Worm (Caenorhabditis elegans) whole organism, L3 larva: ENCODE data around the gene F10B5.3.
A peak's percentile ranks its signal among the peaks of the same experiment; 100 is the strongest.

Experiments
- R02D3.7 ChIP-seq: fragments of 150-350 bp; optimal IDR thresholded peaks from 2 replicates; lab custom pipeline; 2014; ENCODE audit warnings: missing biosample characterization, missing genetic modification characterization
- ama-1 ChIP-seq: fragments of 150-350 bp; optimal IDR thresholded peaks from 2 replicates; lab custom pipeline; 2018
- ceh-16 ChIP-seq: sonication (generic microtip); optimal IDR thresholded peaks from 2 replicates; lab custom pipeline; 2017; ENCODE audit warnings: missing biosample characterization, missing genetic modification characterization
- ceh-28 ChIP-seq: fragments of 150-350 bp; optimal IDR thresholded peaks from 2 replicates; lab custom pipeline; 2014; ENCODE audit warnings: missing biosample characterization, missing genetic modification reagents, missing genetic modification characterization
- ceh-9 ChIP-seq: sonication (generic microtip); optimal IDR thresholded peaks from 2 replicates; lab custom pipeline; 2018; ENCODE audit warnings: missing biosample characterization, missing genetic modification characterization
- daf-12 ChIP-seq: fragments of 150-350 bp; optimal IDR thresholded peaks from 2 replicates; lab custom pipeline; 2014; ENCODE audit warnings: missing biosample characterization, missing genetic modification reagents, missing genetic modification characterization
- egl-27 ChIP-seq: sonication (generic microtip); optimal IDR thresholded peaks from 4 replicates; lab custom pipeline; 2017; ENCODE audit warnings: missing biosample characterization, missing genetic modification reagents, missing genetic modification characterization
- egl-5 ChIP-seq: fragments of 150-350 bp; optimal IDR thresholded peaks from 2 replicates; lab custom pipeline; 2017; ENCODE audit warnings: missing biosample characterization, missing genetic modification reagents, missing genetic modification characterization, inconsistent platforms
- elt-1 ChIP-seq: fragments of 150-350 bp; optimal IDR thresholded peaks from 2 replicates; lab custom pipeline; 2014; ENCODE audit warnings: missing biosample characterization, missing genetic modification characterization
- elt-2 ChIP-seq: sonication (generic microtip); optimal IDR thresholded peaks from 2 replicates; lab custom pipeline; 2016; ENCODE audit warnings: missing genetic modification reagents, mild to moderate bottlenecking, missing genetic modification characterization, missing compliant biosample characterization
- elt-3 ChIP-seq, 3 experiments: fragments of 150-350 bp in 1 of 3; sonication (generic microtip) in 2 of 3; optimal IDR thresholded peaks; 2 replicates in 2 of 3; 4 replicates in 1 of 3; lab custom pipeline; 2014 to 2017; ENCODE audit warnings: missing biosample characterization in 3 of 3, missing genetic modification characterization in 3 of 3
- fkh-10 ChIP-seq: sonication (generic microtip); optimal IDR thresholded peaks from 2 replicates; lab custom pipeline; 2017; ENCODE audit warnings: missing biosample characterization, missing genetic modification reagents, missing genetic modification characterization
- fos-1 ChIP-seq: fragments of 150-350 bp; optimal IDR thresholded peaks from 2 replicates; lab custom pipeline; 2014; ENCODE audit warnings: missing biosample characterization, missing genetic modification characterization
- hmg-11 ChIP-seq: sonication (generic microtip); optimal IDR thresholded peaks from 2 replicates; lab custom pipeline; 2016; ENCODE audit warnings: missing genetic modification characterization, missing compliant biosample characterization
- jun-1 ChIP-seq: fragments of 150-350 bp; optimal IDR thresholded peaks from 2 replicates; lab custom pipeline; 2014; ENCODE audit warnings: missing biosample characterization, missing genetic modification reagents, missing genetic modification characterization
- lin-15B ChIP-seq: fragments of 150-350 bp; optimal IDR thresholded peaks from 2 replicates; lab custom pipeline; 2014; ENCODE audit warnings: missing biosample characterization, missing genetic modification characterization
- lin-39 ChIP-seq: fragments of 150-350 bp; optimal IDR thresholded peaks from 2 replicates; lab custom pipeline; 2018; ENCODE audit warnings: missing biosample characterization, missing genetic modification reagents, missing genetic modification characterization
- lsy-12 ChIP-seq: sonication (generic microtip); optimal IDR thresholded peaks from 2 replicates; lab custom pipeline; 2016; ENCODE audit warnings: mild to moderate bottlenecking, missing genetic modification characterization, missing compliant biosample characterization
- mdl-1 ChIP-seq: fragments of 150-350 bp; optimal IDR thresholded peaks from 2 replicates; lab custom pipeline; 2014; ENCODE audit warnings: missing biosample characterization, missing genetic modification characterization
- mml-1 ChIP-seq: fragments of 150-350 bp; sonication (generic microtip); optimal IDR thresholded peaks from 3 replicates; lab custom pipeline; 2014; ENCODE audit warnings: missing biosample characterization, missing genetic modification characterization
- nfya-1 ChIP-seq: sonication (generic microtip); optimal IDR thresholded peaks from 2 replicates; lab custom pipeline; 2017; ENCODE audit warnings: missing genetic modification characterization, mild to moderate bottlenecking, missing compliant biosample characterization, antibody characterized with exemption, moderate library complexity; ENCODE audit not compliant: insufficient read depth
- nhr-11 ChIP-seq: fragments of 150-350 bp; optimal IDR thresholded peaks from 2 replicates; lab custom pipeline; 2014; ENCODE audit warnings: missing biosample characterization, missing genetic modification characterization
- nhr-23 ChIP-seq: fragments of 150-350 bp; optimal IDR thresholded peaks from 2 replicates; lab custom pipeline; 2014; ENCODE audit warnings: missing biosample characterization, missing genetic modification reagents, missing genetic modification characterization
- nhr-237 ChIP-seq: fragments of 150-350 bp; optimal IDR thresholded peaks from 2 replicates; lab custom pipeline; 2014; ENCODE audit warnings: missing biosample characterization, missing genetic modification characterization
- nhr-25 ChIP-seq: sonication (generic microtip); optimal IDR thresholded peaks from 2 replicates; lab custom pipeline; 2017; ENCODE audit warnings: missing biosample characterization, missing genetic modification characterization
- nhr-43 ChIP-seq: sonication (generic microtip); optimal IDR thresholded peaks from 2 replicates; lab custom pipeline; 2016; ENCODE audit warnings: mild to moderate bottlenecking, missing genetic modification characterization, missing compliant biosample characterization; ENCODE audit not compliant: poor library complexity, severe bottlenecking
- nhr-67 ChIP-seq: fragments of 150-350 bp; optimal IDR thresholded peaks from 2 replicates; lab custom pipeline; 2014; ENCODE audit warnings: missing biosample characterization, missing genetic modification characterization
- pha-4 ChIP-seq: fragments of 150-350 bp; optimal IDR thresholded peaks from 2 replicates; lab custom pipeline; 2014; ENCODE audit warnings: missing biosample characterization, missing genetic modification reagents, missing genetic modification characterization
- pqm-1 ChIP-seq: fragments of 150-350 bp; optimal IDR thresholded peaks from 2 replicates; lab custom pipeline; 2017; ENCODE audit warnings: missing biosample characterization, missing genetic modification characterization, inconsistent platforms
- sea-2 ChIP-seq: fragments of 150-350 bp; sonication (generic microtip); optimal IDR thresholded peaks from 4 replicates; lab custom pipeline; 2014; ENCODE audit warnings: missing biosample characterization, missing genetic modification reagents, missing genetic modification characterization
- skn-1 ChIP-seq: fragments of 150-350 bp; optimal IDR thresholded peaks from 2 replicates; lab custom pipeline; 2014; ENCODE audit warnings: missing biosample characterization, missing genetic modification characterization
- snpc-4 ChIP-seq: fragments of 150-350 bp; optimal IDR thresholded peaks from 2 replicates; lab custom pipeline; 2014; ENCODE audit warnings: missing biosample characterization, missing genetic modification characterization
- tbx-2 ChIP-seq: sonication (generic microtip); optimal IDR thresholded peaks from 2 replicates; lab custom pipeline; 2016; ENCODE audit warnings: mild to moderate bottlenecking, missing genetic modification characterization, missing compliant biosample characterization
- unc-39 ChIP-seq: sonication (generic microtip); optimal IDR thresholded peaks from 4 replicates; lab custom pipeline; 2017; ENCODE audit warnings: missing biosample characterization, missing genetic modification characterization
- ztf-11 ChIP-seq: fragments of 150-350 bp; optimal IDR thresholded peaks from 2 replicates; lab custom pipeline; 2014; ENCODE audit warnings: missing biosample characterization, missing genetic modification characterization

F10B5.3 gene

DNA sequence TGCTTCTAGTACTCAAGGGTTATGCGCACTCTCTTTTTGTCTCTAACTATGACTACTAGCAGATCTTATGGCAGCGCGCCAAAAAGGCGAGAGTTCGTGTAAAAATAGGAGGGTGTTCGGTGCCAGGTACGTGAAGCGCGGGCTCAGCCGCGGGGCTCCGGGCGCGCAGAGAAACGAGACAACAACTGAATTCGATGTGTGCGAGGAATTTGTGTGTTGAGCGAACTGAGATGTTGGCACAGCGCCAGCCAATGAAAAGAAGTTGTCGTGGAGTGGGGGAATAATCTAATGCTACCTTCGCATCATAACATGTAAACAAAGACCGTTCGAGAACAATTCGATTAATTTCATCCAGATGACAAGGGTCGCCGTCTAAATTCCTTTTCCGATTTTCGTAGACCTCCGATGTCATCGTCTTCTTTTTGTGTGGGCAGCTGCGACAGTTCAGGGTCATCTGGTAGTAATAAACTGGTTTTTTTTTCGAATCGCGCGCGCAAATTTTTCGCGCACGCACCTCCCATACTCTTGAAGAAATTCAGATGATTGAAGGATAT is 18.3 kb downstream of the F10B5.3 start:
- TF ChIP-seq nhr-23 (tag; lab: Kevin White, UChicago) (peak; percentile 45), ama-1 (lab: Kevin White, UChicago) (peak; percentile 23), pha-4 (tag; lab: Kevin White, UChicago) (peak; percentile 62), nfya-1 (peak; percentile 88), nhr-67 (tag; lab: Kevin White, UChicago) (no peak), egl-27 (tag; lab: Kevin White, UChicago) (no peak), R02D3.7 (tag; lab: Kevin White, UChicago) (peak; percentile 31), tbx-2 (tag; lab: Kevin White, UChicago) (peak; percentile 53), nhr-25 (peak; percentile 93), lsy-12 (tag; lab: Kevin White, UChicago) (peak; percentile 38), elt-1 (tag; lab: Kevin White, UChicago) (no peak), lin-39 (tag; lab: Kevin White, UChicago) (peak; percentile 93), egl-5 (tag; lab: Kevin White, UChicago) (peak; percentile 60), ztf-11 (tag; lab: Kevin White, UChicago) (no peak), fkh-10 (GFP tag; lab: Kevin White, UChicago) (peak; percentile 47), mml-1 (no peak), ceh-28 (tag; lab: Kevin White, UChicago) (peak; percentile 55), lin-15B (tag; lab: Kevin White, UChicago) (peak; percentile 8), hmg-11 (peak; percentile 79), elt-3 (tag; optimal IDR thresholded peaks at IDR 0.05; lab: Kevin White, UChicago) (peak in 1 of 3 experiments; percentile 23), jun-1 (tag; lab: Kevin White, UChicago) (peak; percentile 5), nhr-43 (tag; lab: Kevin White, UChicago) (peak; percentile 24), ceh-16 (no peak), sea-2 (GFP tag; lab: Kevin White, UChicago) (no peak), nhr-11 (tag; lab: Kevin White, UChicago) (peak; percentile 19), snpc-4 (tag; lab: Kevin White, UChicago) (peak; percentile 21)

DNA sequence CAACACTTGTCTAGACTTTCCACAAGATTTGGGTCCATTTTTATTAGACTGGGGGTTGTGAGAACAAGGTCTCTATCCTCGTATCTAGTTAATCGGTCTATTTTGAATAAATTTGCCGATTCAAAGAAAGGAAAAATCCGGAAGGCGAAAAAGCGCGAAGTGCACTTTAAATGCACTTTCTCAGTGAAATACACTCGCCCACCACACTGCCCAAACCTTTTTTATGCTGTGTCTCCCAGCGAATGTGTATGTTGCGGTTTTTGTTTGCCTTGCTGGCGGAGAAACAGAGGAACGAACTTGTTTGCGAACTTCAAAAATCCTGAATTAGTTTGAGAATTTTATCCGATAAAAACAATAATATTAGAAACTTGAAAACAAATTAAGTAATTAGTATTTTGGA is 19.0 kb downstream of the F10B5.3 start:
- TF ChIP-seq mml-1: no peak
- no peak for TF ChIP-seq mdl-1 (tag; lab: Kevin White, UChicago)
- TF ChIP-seq daf-12: peak; percentile 62
- peak; percentile 67 for TF ChIP-seq ama-1 (lab: Kevin White, UChicago)
- no peak for TF ChIP-seq tbx-2 (tag; lab: Kevin White, UChicago)
- TF ChIP-seq ceh-28 (tag; lab: Kevin White, UChicago): no peak
- peak; percentile 25 for TF ChIP-seq pha-4 (tag; lab: Kevin White, UChicago)
- TF ChIP-seq lsy-12 (tag; lab: Kevin White, UChicago): peak; percentile 28

DNA sequence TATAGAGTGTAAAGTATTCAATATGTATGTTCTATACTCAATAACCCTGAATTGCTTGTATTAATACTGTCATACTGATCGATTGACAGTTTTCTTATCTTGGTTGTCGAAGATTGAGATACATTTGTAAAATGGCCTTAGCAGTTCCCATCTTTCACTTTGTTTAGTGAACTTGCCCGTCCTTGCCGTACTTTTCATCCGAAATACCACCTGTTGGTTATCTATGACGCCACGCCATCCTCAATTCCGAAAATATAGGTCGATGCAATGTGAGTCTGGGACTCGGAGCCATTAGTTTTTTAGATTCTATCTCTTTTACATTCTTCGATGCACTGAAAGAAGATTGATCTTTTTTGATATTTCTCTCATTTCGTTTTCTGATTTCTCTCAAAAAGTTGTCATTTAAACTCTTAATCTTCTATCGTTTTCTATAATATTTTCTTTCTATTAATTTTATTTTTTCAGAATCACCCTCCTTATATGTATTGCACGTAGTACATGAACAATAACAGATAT is 20.3 kb downstream of the F10B5.3 start, which contains the start of gene ulp-4:
Gene ulp-4, plus strand, starts transcription at position 466 of the 516 bp plus-strand sequence.
- TF ChIP-seq ceh-16 (no peak), nhr-23 (tag; lab: Kevin White, UChicago) (no peak), lsy-12 (tag; lab: Kevin White, UChicago) (no peak), fos-1 (tag; lab: Kevin White, UChicago) (no peak), elt-2 (no peak), nhr-237 (tag; lab: Kevin White, UChicago) (no peak), unc-39 (tag; lab: Kevin White, UChicago) (no peak), pqm-1 (no peak), skn-1 (tag; lab: Kevin White, UChicago) (no peak), jun-1 (tag; lab: Kevin White, UChicago) (no peak), egl-5 (tag; lab: Kevin White, UChicago) (no peak), tbx-2 (tag; lab: Kevin White, UChicago) (no peak), nhr-25 (peak; percentile 72), fkh-10 (GFP tag; lab: Kevin White, UChicago) (no peak), ama-1 (lab: Kevin White, UChicago) (peak; percentile 34), egl-27 (tag; lab: Kevin White, UChicago) (no peak), nfya-1 (peak; percentile 22), elt-1 (tag; lab: Kevin White, UChicago) (peak; percentile 23)

DNA sequence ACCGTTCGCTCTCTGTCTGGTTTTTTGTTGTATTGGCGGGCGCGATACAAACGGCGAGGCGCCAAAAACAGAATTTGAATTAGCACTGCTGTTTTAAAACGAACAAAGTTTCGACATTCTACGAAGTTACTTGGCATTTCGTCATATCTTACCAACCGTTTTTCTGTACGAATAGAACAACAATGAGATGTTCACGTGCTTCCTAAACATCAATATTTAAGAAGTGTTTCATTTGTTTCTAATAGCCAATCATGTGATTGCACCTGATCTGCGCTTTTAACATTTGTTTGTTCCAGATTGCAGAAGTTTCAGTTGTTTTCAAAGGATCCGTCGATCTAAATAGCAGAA is 20.8 kb downstream of the F10B5.3 start:
- TF ChIP-seq ceh-9 (tag; lab: Kevin White, UChicago): no peak
